Fruit fly (Drosophila melanogaster) whole organism, prepupa: ENCODE results near the gene CG12766.

Source experiments
- CG10631 ChIP-seq: fragments of 200-800 bp; sonication (Bioruptor generic); optimal IDR thresholded peaks from 2 replicates; lab custom pipeline; 2016; ENCODE audit warnings: missing biosample characterization, missing genetic modification characterization
- CG16779 ChIP-seq: fragments of 200-800 bp; sonication (Bioruptor generic); optimal IDR thresholded peaks from 3 replicates; lab custom pipeline; 2017; ENCODE audit warnings: missing biosample characterization, mild to moderate bottlenecking, missing genetic modification characterization
- CG3032 ChIP-seq: fragments of 200-800 bp; optimal IDR thresholded peaks from 2 replicates; lab custom pipeline; 2019; ENCODE audit warnings: missing biosample characterization, mild to moderate bottlenecking, missing genetic modification characterization, moderate library complexity
- CG4318 ChIP-seq: fragments of 200-800 bp; sonication (Bioruptor generic); optimal IDR thresholded peaks from 3 replicates; lab custom pipeline; 2017; ENCODE audit warnings: missing biosample characterization, mild to moderate bottlenecking, missing genetic modification characterization
- Eip75B ChIP-seq: fragments of 200-800 bp; sonication (Bioruptor generic); optimal IDR thresholded peaks from 3 replicates; lab custom pipeline; 2016; ENCODE audit warnings: missing biosample characterization, missing genetic modification characterization
- Eip93F ChIP-seq: fragments of 200-800 bp; sonication (Bioruptor generic); optimal IDR thresholded peaks from 2 replicates; lab custom pipeline; 2016; ENCODE audit warnings: missing biosample characterization, mild to moderate bottlenecking, missing genetic modification characterization
- Gug ChIP-seq: fragments of 200-800 bp; sonication (Bioruptor generic); IDR thresholded peaks from 2 replicates; pipeline ENCODE4 v1.3.6; 2022; ENCODE audit warnings: missing biosample characterization, missing genetic modification characterization
- dac ChIP-seq: fragments of 200-800 bp; sonication (Bioruptor generic); optimal IDR thresholded peaks from 2 replicates; lab custom pipeline; 2017; ENCODE audit warnings: missing biosample characterization, mild to moderate bottlenecking, missing genetic modification characterization
- fkh ChIP-seq: fragments of 200-800 bp; sonication (Bioruptor generic); optimal IDR thresholded peaks from 3 replicates; lab custom pipeline; 2017; ENCODE audit warnings: missing biosample characterization, mild to moderate bottlenecking, missing genetic modification characterization, moderate library complexity

dm6 chr3L:3964671-3965070 is 24.7 kb upstream of the CG12766 start, which contains the start of gene CG12605:
- TF ChIP-seq CG3032 (tag; lab: Kevin White, UChicago) (no peak), Eip75B (GFP tag; lab: Kevin White, UChicago) (no peak), dac (GFP tag; lab: Kevin White, UChicago) (no peak), Eip93F (GFP tag; lab: Kevin White, UChicago) (no peak), fkh (GFP tag; lab: Kevin White, UChicago) (no peak), CG4318 (GFP tag; lab: Kevin White, UChicago) (no peak), CG10631 (GFP tag; lab: Kevin White, UChicago) (no peak), CG16779 (no peak), Gug (GFP tag; lab: Robert Waterston, UW) (no peak)
